Fruit fly (Drosophila melanogaster) whole organism, embryonic: ENCODE results near the gene Acp32CD.

Experiments
- Bdp1 ChIP-seq: fragments of 200-800 bp; sonication (Bioruptor generic); optimal IDR thresholded peaks from 3 replicates; lab custom pipeline; 2016; ENCODE audit warnings: missing biosample characterization, missing genetic modification characterization
- BtbVII ChIP-seq: fragments of 200-800 bp; sonication (Bioruptor generic); optimal IDR thresholded peaks from 3 replicates; lab custom pipeline; 2017; ENCODE audit warnings: missing biosample characterization, mild to moderate bottlenecking, missing genetic modification characterization
- CG10979 ChIP-seq: fragments of 200-800 bp; sonication (Bioruptor generic); optimal IDR thresholded peaks from 2 replicates; lab custom pipeline; 2018; ENCODE audit warnings: missing biosample characterization, mild to moderate bottlenecking, missing genetic modification characterization, moderate library complexity
- CG12071 ChIP-seq: fragments of 200-800 bp; sonication (Bioruptor generic); optimal IDR thresholded peaks from 3 replicates; lab custom pipeline; 2018; ENCODE audit warnings: missing biosample characterization, mild to moderate bottlenecking, missing genetic modification characterization
- CG13424 ChIP-seq: fragments of 200-800 bp; sonication (Bioruptor generic); optimal IDR thresholded peaks from 2 replicates; lab custom pipeline; 2019; ENCODE audit warnings: missing biosample characterization, mild to moderate bottlenecking, missing genetic modification characterization, moderate library complexity
- CG14014 ChIP-seq: fragments of 200-800 bp; sonication (Bioruptor generic); IDR thresholded peaks from 2 replicates; pipeline ENCODE4 v1.3.6; 2022; ENCODE audit warnings: missing biosample characterization, missing genetic modification characterization
- CG15269 ChIP-seq: fragments of 200-800 bp; sonication (Bioruptor generic); optimal IDR thresholded peaks from 2 replicates; lab custom pipeline; 2018; ENCODE audit warnings: missing biosample characterization, mild to moderate bottlenecking, missing genetic modification characterization, moderate library complexity
- CG1602 ChIP-seq: fragments of 200-800 bp; sonication (Bioruptor generic); optimal IDR thresholded peaks from 3 replicates; lab custom pipeline; 2016; ENCODE audit warnings: missing biosample characterization, missing genetic modification characterization
- CG30020 ChIP-seq: fragments of 200-800 bp; optimal IDR thresholded peaks from 2 replicates; lab custom pipeline; 2019; ENCODE audit warnings: missing biosample characterization, mild to moderate bottlenecking, missing genetic modification characterization, moderate library complexity
- CG34224 ChIP-seq: fragments of 200-800 bp; sonication (Bioruptor generic); IDR thresholded peaks from 3 replicates; pipeline ENCODE4 v1.3.6; 2022; ENCODE audit warnings: missing biosample characterization, missing genetic modification characterization; ENCODE audit not compliant: partially characterized antibody
- CG3847 ChIP-seq: fragments of 200-800 bp; sonication (Bioruptor generic); IDR thresholded peaks from 2 replicates; pipeline ENCODE4 v1.3.6; 2022; ENCODE audit warnings: missing biosample characterization, missing genetic modification characterization
- CG4360 ChIP-seq: fragments of 200-800 bp; sonication (Bioruptor generic); IDR thresholded peaks from 2 replicates; pipeline ENCODE4 v1.3.6; 2022; ENCODE audit warnings: missing biosample characterization, missing genetic modification characterization
- CG5180 ChIP-seq: fragments of 200-800 bp; sonication (Bioruptor generic); optimal IDR thresholded peaks from 3 replicates; lab custom pipeline; 2017; ENCODE audit warnings: missing biosample characterization, missing genetic modification characterization, mild to moderate bottlenecking, moderate library complexity, missing genetic modification reagents
- CG6254 ChIP-seq: fragments of 200-800 bp; sonication (Bioruptor generic); optimal IDR thresholded peaks from 3 replicates; lab custom pipeline; 2017; ENCODE audit warnings: mild to moderate bottlenecking, missing biosample characterization, missing genetic modification reagents, missing genetic modification characterization
- CG7839 ChIP-seq: fragments of 200-800 bp; sonication (Bioruptor generic); optimal IDR thresholded peaks from 3 replicates; lab custom pipeline; 2018; ENCODE audit warnings: missing biosample characterization, mild to moderate bottlenecking, missing genetic modification characterization, moderate library complexity
- CG9609 ChIP-seq: fragments of 200-800 bp; sonication (Bioruptor generic); optimal IDR thresholded peaks from 3 replicates; lab custom pipeline; 2016; ENCODE audit warnings: missing biosample characterization, missing genetic modification characterization
- Dll ChIP-seq: fragments of 200-800 bp; sonication (Bioruptor generic); IDR thresholded peaks from 4 replicates; pipeline ENCODE4 v1.3.6; 2022; ENCODE audit warnings: missing biosample characterization, missing genetic modification characterization; ENCODE audit not compliant: partially characterized antibody
- Dp ChIP-seq: fragments of 200-800 bp; sonication (Bioruptor generic); optimal IDR thresholded peaks from 2 replicates; lab custom pipeline; 2018; ENCODE audit warnings: missing biosample characterization, mild to moderate bottlenecking, missing genetic modification characterization, moderate library complexity
- Dref ChIP-seq: fragments of 200-800 bp; sonication (Bioruptor generic); IDR thresholded peaks from 2 replicates; pipeline ENCODE4 v1.3.6; 2022; ENCODE audit warnings: missing biosample characterization, missing genetic modification characterization
- HLH4C ChIP-seq: fragments of 200-800 bp; sonication (Bioruptor generic); IDR thresholded peaks from 3 replicates; pipeline ENCODE4 v1.3.6; 2022; ENCODE audit warnings: missing biosample characterization, missing genetic modification characterization; ENCODE audit not compliant: partially characterized antibody
- MBD-R2 ChIP-seq: fragments of 200-800 bp; sonication (Bioruptor generic); IDR thresholded peaks from 2 replicates; pipeline ENCODE4 v1.3.6; 2022; ENCODE audit warnings: missing biosample characterization, missing genetic modification characterization
- MTF-1 ChIP-seq: fragments of 200-800 bp; sonication (Bioruptor generic); optimal IDR thresholded peaks from 2 replicates; lab custom pipeline; 2018; ENCODE audit warnings: missing biosample characterization, mild to moderate bottlenecking, missing genetic modification characterization, borderline replicate concordance
- Scr ChIP-seq: fragments of 200-800 bp; sonication (Bioruptor generic); IDR thresholded peaks from 2 replicates; pipeline ENCODE4 v1.3.6; 2022; ENCODE audit warnings: missing biosample characterization, missing genetic modification characterization; ENCODE audit not compliant: partially characterized antibody
- Ssrp ChIP-seq: fragments of 200-800 bp; sonication (Bioruptor generic); optimal IDR thresholded peaks from 2 replicates; lab custom pipeline; 2018; ENCODE audit warnings: missing biosample characterization, mild to moderate bottlenecking, missing genetic modification characterization, moderate library complexity
- TFAM ChIP-seq: fragments of 200-800 bp; sonication (Bioruptor generic); optimal IDR thresholded peaks from 2 replicates; lab custom pipeline; 2017; ENCODE audit warnings: missing biosample characterization, missing genetic modification characterization, inconsistent platforms
- bigmax ChIP-seq: fragments of 200-800 bp; sonication (Bioruptor generic); optimal IDR thresholded peaks from 2 replicates; lab custom pipeline; 2018; ENCODE audit warnings: missing biosample characterization, mild to moderate bottlenecking, missing genetic modification characterization
- bsh ChIP-seq, 2 experiments: fragments of 200-800 bp; sonication (Bioruptor generic); optimal IDR thresholded peaks; 2 replicates each; lab custom pipeline; 2017 to 2018; ENCODE audit warnings: mild to moderate bottlenecking in 2 of 2, missing biosample characterization in 2 of 2, missing genetic modification characterization in 2 of 2, moderate library complexity in 1 of 2
- crol ChIP-seq: fragments of 200-800 bp; sonication (Bioruptor generic); IDR thresholded peaks from 2 replicates; pipeline ENCODE4 v1.3.6; 2022; ENCODE audit warnings: missing biosample characterization, missing genetic modification characterization
- dmrt11E ChIP-seq: fragments of 200-800 bp; sonication (Bioruptor generic); optimal IDR thresholded peaks from 3 replicates; lab custom pipeline; 2018; ENCODE audit warnings: missing biosample characterization, mild to moderate bottlenecking, missing genetic modification characterization, moderate library complexity
- dpn ChIP-seq, 2 experiments: fragments of 200-800 bp; sonication (Bioruptor generic); optimal IDR thresholded peaks; 3 replicates each; lab custom pipeline; 2016; ENCODE audit warnings: missing biosample characterization in 2 of 2, missing genetic modification characterization in 2 of 2
- ems ChIP-seq: fragments of 200-800 bp; sonication (Bioruptor generic); optimal IDR thresholded peaks from 3 replicates; lab custom pipeline; 2016; ENCODE audit warnings: missing biosample characterization, missing genetic modification characterization
- ftz-f1 ChIP-seq: fragments of 200-800 bp; sonication (Bioruptor generic); optimal IDR thresholded peaks from 2 replicates; lab custom pipeline; 2016; ENCODE audit warnings: missing biosample characterization, missing genetic modification characterization
- gem ChIP-seq: fragments of 200-800 bp; sonication (Bioruptor generic); optimal IDR thresholded peaks from 2 replicates; lab custom pipeline; 2019; ENCODE audit warnings: missing biosample characterization, mild to moderate bottlenecking, missing genetic modification characterization, moderate library complexity
- hb ChIP-seq: fragments of 200-800 bp; sonication (Bioruptor generic); IDR thresholded peaks from 3 replicates; pipeline ENCODE4 v1.3.6; 2022; ENCODE audit warnings: missing biosample characterization, missing genetic modification characterization; ENCODE audit not compliant: partially characterized antibody
- ken ChIP-seq: fragments of 200-800 bp; sonication (Bioruptor generic); IDR thresholded peaks from 3 replicates; pipeline ENCODE4 v1.3.6; 2022; ENCODE audit warnings: missing biosample characterization, missing genetic modification characterization
- lola ChIP-seq, 3 experiments: fragments of >200 bp in 2 of 3; fragments of 200-800 bp in 1 of 3; sonication (Bioruptor generic) in 1 of 3; optimal IDR thresholded peaks; 2 replicates each; lab custom pipeline; 2017 to 2019; ENCODE audit warnings: missing biosample characterization in 3 of 3, missing genetic modification characterization in 3 of 3, mild to moderate bottlenecking in 1 of 3, moderate library complexity in 1 of 3
- nom ChIP-seq: fragments of 200-800 bp; sonication (Bioruptor generic); optimal IDR thresholded peaks from 2 replicates; lab custom pipeline; 2017; ENCODE audit warnings: missing biosample characterization, missing genetic modification characterization, mild to moderate bottlenecking, moderate library complexity, missing genetic modification reagents
- pnt ChIP-seq: fragments of 200-800 bp; sonication (Bioruptor generic); optimal IDR thresholded peaks from 3 replicates; lab custom pipeline; 2016; ENCODE audit warnings: missing biosample characterization, missing genetic modification characterization
- ranshi ChIP-seq: fragments of 200-800 bp; sonication (Bioruptor generic); IDR thresholded peaks from 2 replicates; pipeline ENCODE4 v1.3.6; 2022; ENCODE audit warnings: missing biosample characterization, missing genetic modification characterization
- row ChIP-seq: fragments of 200-800 bp; sonication (Bioruptor generic); IDR thresholded peaks from 3 replicates; pipeline ENCODE4 v1.3.6; 2022; ENCODE audit warnings: missing biosample characterization, missing genetic modification characterization
- sens ChIP-seq: fragments of 200-800 bp; sonication (Bioruptor generic); peaks from one replicate; lab custom pipeline; 2016; ENCODE audit warnings: missing biosample characterization, missing genetic modification characterization
- stc ChIP-seq: fragments of 200-800 bp; sonication (Bioruptor generic); IDR thresholded peaks from 2 replicates; pipeline ENCODE4 v1.3.6; 2022; ENCODE audit warnings: missing biosample characterization, missing genetic modification characterization
- tio ChIP-seq: fragments of 200-800 bp; sonication (Bioruptor generic); optimal IDR thresholded peaks from 2 replicates; lab custom pipeline; 2017; ENCODE audit warnings: missing biosample characterization, missing genetic modification characterization, inconsistent platforms
- vfl ChIP-seq: fragments of 200-800 bp; sonication (Bioruptor generic); optimal IDR thresholded peaks from 2 replicates; lab custom pipeline; 2016; ENCODE audit warnings: missing biosample characterization, missing genetic modification characterization
- zen ChIP-seq: fragments of 200-800 bp; sonication (Bioruptor generic); optimal IDR thresholded peaks from 3 replicates; lab custom pipeline; 2018; ENCODE audit warnings: missing biosample characterization, mild to moderate bottlenecking, missing genetic modification characterization, moderate library complexity

Acp32CD gene

dm6 chr2L:11014018-11014611 lies 1.3 kb upstream of the Acp32CD start (continued):
- TF ChIP-seq CG7839 (tag; lab: Kevin White, UChicago) (no peak), Dll (GFP tag; lab: Robert Waterston, UW) (0 out of 4 replicates have a peak, but pooled peaks have one; percentile 22), Dref (GFP tag; lab: Robert Waterston, UW) (0 out of 2 replicates have a peak, but pooled peaks have one; percentile 27), CG12071 (GFP tag; lab: Kevin White, UChicago) (no peak), CG34224 (0 out of 3 replicates have a peak, but pooled peaks have one; percentile 14)
- TF ChIP-seq, all 482 proteins: peak for 12

dm6 chr2L:11014671-11015070 lies 749 bp upstream of the Acp32CD start:
- TF ChIP-seq dpn (GFP tag; optimal IDR thresholded peaks at IDR 0.05; lab: Kevin White, UChicago) (no peak), zen (no peak), gem (peak; percentile 28), BtbVII (no peak), CG30020 (no peak), crol (GFP tag; lab: Robert Waterston, UW) (no peak), ranshi (GFP tag; lab: Robert Waterston, UW) (no peak), MBD-R2 (GFP tag; lab: Robert Waterston, UW) (no peak), row (GFP tag; lab: Robert Waterston, UW) (peak; percentile 15; the same call in 1 of the 3 replicates), CG13424 (no peak), Bdp1 (GFP tag; lab: Kevin White, UChicago) (no peak), hb (no peak), vfl (GFP tag; lab: Kevin White, UChicago) (no peak), pnt (GFP tag; lab: Kevin White, UChicago) (no peak), Ssrp (no peak), stc (GFP tag; lab: Robert Waterston, UW) (no peak), CG14014 (GFP tag; lab: Robert Waterston, UW) (no peak), nom (GFP tag; lab: Kevin White, UChicago) (no peak), lola (GFP tag; optimal IDR thresholded peaks at IDR 0.05; lab: Kevin White, UChicago) (peak in 1 of 3 experiments; percentile 17), ftz-f1 (GFP tag; lab: Kevin White, UChicago) (no peak), bigmax (no peak), Dp (GFP tag; lab: Kevin White, UChicago) (no peak), MTF-1 (no peak), dmrt11E (tag; lab: Kevin White, UChicago) (peak; percentile 4), CG15269 (tag; lab: Kevin White, UChicago) (no peak), CG9609 (GFP tag; lab: Kevin White, UChicago) (no peak), bsh (GFP tag; optimal IDR thresholded peaks at IDR 0.05; lab: Kevin White, UChicago) (peak; percentile 28 to 55), CG10979 (tag; lab: Kevin White, UChicago) (peak; percentile 25), HLH4C (GFP tag; lab: Robert Waterston, UW) (no peak), tio (GFP tag; lab: Kevin White, UChicago) (no peak), TFAM (GFP tag; lab: Kevin White, UChicago) (no peak), CG1602 (no peak), sens (no peak), CG3847 (GFP tag; lab: Robert Waterston, UW) (no peak), ems (GFP tag; lab: Kevin White, UChicago) (no peak), CG6254 (GFP tag; lab: Kevin White, UChicago) (peak; percentile 53), CG5180 (no peak), CG4360 (no peak), ken (no peak), Scr (GFP tag; lab: Robert Waterston, UW) (no peak)
